Fruit fly (Drosophila melanogaster): Measurements from ENCODE around the gene CG17754.

CG17754 gene

dm6 chrX:9250161-9250831 is at the start of gene CG17754:
TSS of gene CG17754 (plus strand) at chrX:9250420.
- TF ChIP-seq CG1620 (GFP tag; optimal IDR thresholded peaks at IDR 0.05) (peak; percentile 17), CG11617 (GFP tag; optimal IDR thresholded peaks at IDR 0.05) (peak; percentile 2), Hr96 (GFP tag; optimal IDR thresholded peaks at IDR 0.05) (no peak), bab1 (GFP tag; optimal IDR thresholded peaks at IDR 0.05) (peak; percentile 65), ovo (GFP tag; optimal IDR thresholded peaks at IDR 0.05) (peak; percentile 4), CG7101 (tag; optimal IDR thresholded peaks at IDR 0.05) (peak; percentile 11), toe (GFP tag; optimal IDR thresholded peaks at IDR 0.05) (no peak), Mnt (GFP tag; optimal IDR thresholded peaks at IDR 0.05) (peak; percentile 46), tj (GFP tag; optimal IDR thresholded peaks at IDR 0.05) (peak; percentile 30)

dm6 chrX:9201080-9201479 is 49.1 kb upstream of the CG17754 start:
- peak; percentile 84 for TF ChIP-seq Mnt (GFP tag; optimal IDR thresholded peaks at IDR 0.05)
- no peak for TF ChIP-seq cnc (optimal IDR thresholded peaks at IDR 0.05)
- TF ChIP-seq Crg-1 (GFP tag; optimal IDR thresholded peaks at IDR 0.05), result no peak
- TF ChIP-seq CG11617 (GFP tag; optimal IDR thresholded peaks at IDR 0.05), result no peak
- no peak for TF ChIP-seq kay (GFP tag; ENCODE audit: borderline replicate concordance)

- TF ChIP-seq CG11617 (GFP tag; optimal IDR thresholded peaks at IDR 0.05), result peak; percentile 91
- TF ChIP-seq pad (GFP tag; optimal IDR thresholded peaks at IDR 0.05), result peak; percentile 80
- TF ChIP-seq CG1620 (GFP tag; optimal IDR thresholded peaks at IDR 0.05), result peak; percentile 65
- TF ChIP-seq CG33017 (tag; optimal IDR thresholded peaks at IDR 0.05), result peak; percentile 83
- peak; percentile 64 for TF ChIP-seq Mnt (GFP tag; optimal IDR thresholded peaks at IDR 0.05)
- TF ChIP-seq kay (GFP tag; ENCODE audit: borderline replicate concordance), result no peak
- TF ChIP-seq Crg-1 (GFP tag; optimal IDR thresholded peaks at IDR 0.05), result peak; percentile 61
- peak; percentile 95 for TF ChIP-seq CG7101 (tag; optimal IDR thresholded peaks at IDR 0.05)
- TF ChIP-seq CG14711 (tag; optimal IDR thresholded peaks at IDR 0.05), result peak; percentile 88
- peak; percentile 35 for TF ChIP-seq CG5204 (GFP tag; optimal IDR thresholded peaks at IDR 0.05)
- TF ChIP-seq ovo (GFP tag; optimal IDR thresholded peaks at IDR 0.05), result peak; percentile 45
- peak; percentile 39 for TF ChIP-seq Hr96 (GFP tag; optimal IDR thresholded peaks at IDR 0.05)
- peak; percentile 62 for TF ChIP-seq bab1 (GFP tag; optimal IDR thresholded peaks at IDR 0.05)
- TF ChIP-seq CG7045 (GFP tag; optimal IDR thresholded peaks at IDR 0.05), result peak; percentile 84
- peak; percentile 80 for TF ChIP-seq tj (GFP tag; optimal IDR thresholded peaks at IDR 0.05)
- TF ChIP-seq cic (GFP tag; optimal IDR thresholded peaks at IDR 0.05), result peak; percentile 71
- TF ChIP-seq toe (GFP tag; optimal IDR thresholded peaks at IDR 0.05), result peak; percentile 22
- peak; percentile 43 for TF ChIP-seq Clk (GFP tag; optimal IDR thresholded peaks at IDR 0.05)
- peak; percentile 76 for TF ChIP-seq CG12768 (GFP tag; optimal IDR thresholded peaks at IDR 0.05)
- TF ChIP-seq cnc (optimal IDR thresholded peaks at IDR 0.05), result no peak
Measured at dm6 chrX:9201866-9202681, 48.1 kb upstream of the CG17754 start.

- TF ChIP-seq Clk (GFP tag; optimal IDR thresholded peaks at IDR 0.05) (no peak), cnc (optimal IDR thresholded peaks at IDR 0.05) (no peak), CG1620 (GFP tag; optimal IDR thresholded peaks at IDR 0.05) (no peak)
Measured at dm6 chrX:9210787-9211186, 39.4 kb upstream of the CG17754 start, which contains the start of gene SmydA-9. TSS of gene SmydA-9 (minus strand) at chrX:9210887.

dm6 chrX:9214576-9214975 is 35.6 kb upstream of the CG17754 start, which contains the start of gene Obp8a:
TSS of gene Obp8a (plus strand) at chrX:9214876.
- TF ChIP-seq CG11617 (GFP tag; optimal IDR thresholded peaks at IDR 0.05) (no peak), ovo (GFP tag; optimal IDR thresholded peaks at IDR 0.05) (no peak), tj (GFP tag; optimal IDR thresholded peaks at IDR 0.05) (no peak), cic (GFP tag; optimal IDR thresholded peaks at IDR 0.05) (no peak), Hr96 (GFP tag; optimal IDR thresholded peaks at IDR 0.05) (no peak), bab1 (GFP tag; optimal IDR thresholded peaks at IDR 0.05) (no peak), CG7045 (GFP tag; optimal IDR thresholded peaks at IDR 0.05) (no peak), CG33017 (tag; optimal IDR thresholded peaks at IDR 0.05) (no peak), kay (GFP tag; ENCODE audit: borderline replicate concordance) (no peak), CG14711 (tag; optimal IDR thresholded peaks at IDR 0.05) (no peak), toe (GFP tag; optimal IDR thresholded peaks at IDR 0.05) (no peak), cnc (optimal IDR thresholded peaks at IDR 0.05) (no peak), CG1620 (GFP tag; optimal IDR thresholded peaks at IDR 0.05) (no peak), Mnt (GFP tag; optimal IDR thresholded peaks at IDR 0.05) (no peak)

dm6 chrX:9215485-9215884 is 34.7 kb upstream of the CG17754 start, which contains the start of gene CG15368:
TSS of gene CG15368 (plus strand) at chrX:9215785.
- TF ChIP-seq cnc (optimal IDR thresholded peaks at IDR 0.05), result no peak
- no peak for TF ChIP-seq Clk (GFP tag; optimal IDR thresholded peaks at IDR 0.05)
- TF ChIP-seq ovo (GFP tag; optimal IDR thresholded peaks at IDR 0.05), result no peak
- TF ChIP-seq CG12768 (GFP tag; optimal IDR thresholded peaks at IDR 0.05), result no peak
- TF ChIP-seq cic (GFP tag; optimal IDR thresholded peaks at IDR 0.05), result no peak
- no peak for TF ChIP-seq Hr96 (GFP tag; optimal IDR thresholded peaks at IDR 0.05)
- TF ChIP-seq Mnt (GFP tag; optimal IDR thresholded peaks at IDR 0.05), result no peak
- no peak for TF ChIP-seq bab1 (GFP tag; optimal IDR thresholded peaks at IDR 0.05)
- TF ChIP-seq pad (GFP tag; optimal IDR thresholded peaks at IDR 0.05), result no peak
- TF ChIP-seq CG5204 (GFP tag; optimal IDR thresholded peaks at IDR 0.05), result no peak
- no peak for TF ChIP-seq Crg-1 (GFP tag; optimal IDR thresholded peaks at IDR 0.05)
- TF ChIP-seq CG11617 (GFP tag; optimal IDR thresholded peaks at IDR 0.05), result no peak
- no peak for TF ChIP-seq CG14711 (tag; optimal IDR thresholded peaks at IDR 0.05)
- TF ChIP-seq CG1620 (GFP tag; optimal IDR thresholded peaks at IDR 0.05), result no peak
- TF ChIP-seq CG33017 (tag; optimal IDR thresholded peaks at IDR 0.05), result no peak
